Fruit fly (Drosophila melanogaster) whole organism, pupa: ENCODE measurements around the gene CG14439.

Experiments used
- CG17806 ChIP-seq: fragments of 200-800 bp; sonication (Bioruptor generic); optimal IDR thresholded peaks from 2 replicates; lab custom pipeline; 2018; ENCODE audit warnings: missing biosample characterization, mild to moderate bottlenecking, missing genetic modification characterization, moderate library complexity
- EcR ChIP-seq: fragments of 200-800 bp; sonication (Bioruptor generic); optimal IDR thresholded peaks from 3 replicates; lab custom pipeline; 2019; ENCODE audit warnings: missing biosample characterization, missing genetic modification characterization, mild to moderate bottlenecking, moderate library complexity, missing genetic modification reagents

- TF ChIP-seq EcR (GFP tag; lab: Kevin White, UChicago) (no peak), CG17806 (tag; lab: Kevin White, UChicago) (no peak)
Measured at dm6 chrX:6710258-6710657, 37.1 kb upstream of the CG14439 start.
